Worm (Caenorhabditis elegans): ENCODE measurements around the gene sir-2.2.

The sir-2.2 gene

ce11 chrX:13350804-13351747, 23.2 kb downstream of the sir-2.2 start, which contains the start of gene mxl-3 (continued):
- TF ChIP-seq egl-5 (tag; optimal IDR thresholded peaks at IDR 0.05), result no peak

- peak; percentile 7 for TF ChIP-seq nhr-43 (tag; optimal IDR thresholded peaks at IDR 0.05; ENCODE audit: poor library complexity, severe bottlenecking)
- no peak for TF ChIP-seq unc-62 (GFP tag; optimal IDR thresholded peaks at IDR 0.05)
- peak; percentile 13 for TF ChIP-seq elt-2 (tag; optimal IDR thresholded peaks at IDR 0.05)
- peak; percentile 42 for TF ChIP-seq pqm-1 (tag; optimal IDR thresholded peaks at IDR 0.05)
- peak; percentile 7 for TF ChIP-seq pha-4 (tag; optimal IDR thresholded peaks at IDR 0.05)
- no peak for TF ChIP-seq lsy-12 (tag; optimal IDR thresholded peaks at IDR 0.05)
These were observed 24.3 kb downstream of the sir-2.2 start for ce11 chrX:13352164-13352563.

DNA sequence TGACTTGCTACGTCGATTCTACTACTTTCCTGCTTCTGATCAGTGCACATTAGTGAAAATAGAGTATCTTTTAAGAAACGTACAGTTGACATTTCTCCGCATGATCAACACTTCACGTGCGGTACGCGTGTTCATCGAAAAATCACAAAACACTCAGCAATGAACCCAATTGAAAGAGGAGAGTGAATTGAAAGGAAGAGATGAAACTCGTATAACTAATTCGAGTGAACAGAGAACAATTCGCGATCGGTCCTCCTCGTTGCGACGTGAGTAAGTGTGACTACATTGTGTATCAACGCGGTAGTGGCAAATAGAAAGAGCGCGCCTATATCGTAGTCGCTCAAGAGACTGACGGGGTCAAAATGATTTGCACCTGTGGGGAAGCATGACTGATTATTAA, 25.7 kb downstream of the sir-2.2 start:
- peak; percentile 39 for TF ChIP-seq nfya-1 (tag; optimal IDR thresholded peaks at IDR 0.05; ENCODE audit: insufficient read depth)
- TF ChIP-seq elt-2 (tag; optimal IDR thresholded peaks at IDR 0.05), result peak; percentile 82
- peak; percentile 32 for TF ChIP-seq ama-1 (optimal IDR thresholded peaks at IDR 0.05)
- no peak for TF ChIP-seq aly-2 (tag; optimal IDR thresholded peaks at IDR 0.05)
- TF ChIP-seq fos-1 (tag; optimal IDR thresholded peaks at IDR 0.05), result peak; percentile 40
- peak; percentile 33 for TF ChIP-seq mdl-1 (tag; optimal IDR thresholded peaks at IDR 0.05)
- TF ChIP-seq nhr-28 (tag; optimal IDR thresholded peaks at IDR 0.05), result no peak
- no peak for TF ChIP-seq nhr-12 (tag; optimal IDR thresholded peaks at IDR 0.05)
- peak; percentile 82 for TF ChIP-seq nhr-25 (tag; optimal IDR thresholded peaks at IDR 0.05)
- TF ChIP-seq nhr-11 (tag; optimal IDR thresholded peaks at IDR 0.05), result peak; percentile 52
- TF ChIP-seq ceh-28 (tag; optimal IDR thresholded peaks at IDR 0.05), result peak; percentile 6
- peak; percentile 93 for TF ChIP-seq jun-1 (tag; optimal IDR thresholded peaks at IDR 0.05)
- TF ChIP-seq egl-5 (tag; optimal IDR thresholded peaks at IDR 0.05), result peak; percentile 43
- peak; percentile 89 for TF ChIP-seq nhr-23 (tag; optimal IDR thresholded peaks at IDR 0.05)
- peak; percentile 49 for TF ChIP-seq nhr-76 (tag; optimal IDR thresholded peaks at IDR 0.05)
- TF ChIP-seq unc-62 (GFP tag; optimal IDR thresholded peaks at IDR 0.05), result no peak
- TF ChIP-seq tbx-2 (tag; optimal IDR thresholded peaks at IDR 0.05), result peak; percentile 44
- TF ChIP-seq egl-27 (tag; optimal IDR thresholded peaks at IDR 0.05), result peak; percentile 13
- TF ChIP-seq pha-4 (tag; optimal IDR thresholded peaks at IDR 0.05), result peak; percentile 75
- peak; percentile 96 for TF ChIP-seq nhr-43 (tag; optimal IDR thresholded peaks at IDR 0.05; ENCODE audit: poor library complexity, severe bottlenecking)
- peak; percentile 84 for TF ChIP-seq pqm-1 (tag; optimal IDR thresholded peaks at IDR 0.05)
- TF ChIP-seq lin-39 (tag; optimal IDR thresholded peaks at IDR 0.05), result peak; percentile 43
- no peak for TF ChIP-seq nhr-237 (tag; optimal IDR thresholded peaks at IDR 0.05)
- peak; percentile 67 for TF ChIP-seq lsy-12 (tag; optimal IDR thresholded peaks at IDR 0.05)
- TF ChIP-seq elt-3 (tag; optimal IDR thresholded peaks at IDR 0.05), result peak in 1 of 3 experiments; percentile 26
- TF ChIP-seq mml-1 (tag; optimal IDR thresholded peaks at IDR 0.05), result peak; percentile 85

ce11 chrX:13354672-13355407, 27.0 kb downstream of the sir-2.2 start:
- no peak for TF ChIP-seq daf-12 (tag; optimal IDR thresholded peaks at IDR 0.05)
- TF ChIP-seq zag-1 (tag; optimal IDR thresholded peaks at IDR 0.05), result no peak
- peak; percentile 85 for TF ChIP-seq nhr-11 (tag; optimal IDR thresholded peaks at IDR 0.05)
- peak; percentile 39 for TF ChIP-seq nfya-1 (tag; optimal IDR thresholded peaks at IDR 0.05; ENCODE audit: insufficient read depth)
- peak; percentile 73 for TF ChIP-seq elt-2 (tag; optimal IDR thresholded peaks at IDR 0.05)
- peak; percentile 51 for TF ChIP-seq egl-27 (tag; optimal IDR thresholded peaks at IDR 0.05)
- TF ChIP-seq fkh-10 (GFP tag; optimal IDR thresholded peaks at IDR 0.05), result no peak
- peak; percentile 17 for TF ChIP-seq tbx-2 (tag; optimal IDR thresholded peaks at IDR 0.05)
- no peak for TF ChIP-seq nhr-25 (tag; optimal IDR thresholded peaks at IDR 0.05)
- TF ChIP-seq egl-5 (tag; optimal IDR thresholded peaks at IDR 0.05), result peak; percentile 33
- TF ChIP-seq jun-1 (tag; optimal IDR thresholded peaks at IDR 0.05), result peak; percentile 20
- peak; percentile 84 for TF ChIP-seq nhr-43 (tag; optimal IDR thresholded peaks at IDR 0.05; ENCODE audit: poor library complexity, severe bottlenecking)
- TF ChIP-seq snpc-4 (tag; optimal IDR thresholded peaks at IDR 0.05), result no peak
- TF ChIP-seq nhr-76 (tag; optimal IDR thresholded peaks at IDR 0.05), result peak; percentile 27
- TF ChIP-seq nhr-23 (tag; optimal IDR thresholded peaks at IDR 0.05), result peak; percentile 46
- TF ChIP-seq sea-2 (GFP tag; optimal IDR thresholded peaks at IDR 0.05), result no peak
- TF ChIP-seq nhr-28 (tag; optimal IDR thresholded peaks at IDR 0.05), result no peak
- peak; percentile 73 for TF ChIP-seq ama-1 (optimal IDR thresholded peaks at IDR 0.05)
